Worm (Caenorhabditis elegans) whole organism, L4/young adult: ENCODE data around the gene gldi-11.

Experiments
- W03F9.2 ChIP-seq: fragments of 150-350 bp; optimal IDR thresholded peaks from 2 replicates; lab custom pipeline; 2014; ENCODE audit warnings: missing biosample characterization, missing genetic modification characterization
- dao-5 ChIP-seq: sonication (generic microtip); optimal IDR thresholded peaks from 2 replicates; lab custom pipeline; 2016; ENCODE audit warnings: missing genotype, missing genetic modification characterization, moderate library complexity, missing compliant biosample characterization
- him-1 ChIP-seq: sonication (generic microtip); optimal IDR thresholded peaks from 2 replicates; lab custom pipeline; 2016; ENCODE audit warnings: missing genotype, missing genetic modification reagents, missing genetic modification characterization, missing compliant biosample characterization

ce11 chrII:4931286-4931685 lies 14.3 kb downstream of the gldi-11 start:
- TF ChIP-seq dao-5 (tag; lab: Kevin White, UChicago) (no peak), W03F9.2 (tag; lab: Kevin White, UChicago) (no peak), him-1 (no peak)
